Fruit fly (Drosophila melanogaster) whole organism, embryonic: ENCODE results near the gene CG6041.

Experiments used
- CG1024 ChIP-seq: fragments of 200-800 bp; sonication (Bioruptor generic); IDR thresholded peaks from 2 replicates; pipeline ENCODE4 v1.3.6; 2022; ENCODE audit warnings: missing biosample characterization, missing genetic modification characterization
- CG11093 ChIP-seq: fragments of 200-800 bp; sonication (Bioruptor generic); IDR thresholded peaks from 3 replicates; pipeline ENCODE4 v1.3.6; 2022; ENCODE audit warnings: missing biosample characterization, missing genetic modification characterization
- CG14014 ChIP-seq: fragments of 200-800 bp; sonication (Bioruptor generic); IDR thresholded peaks from 2 replicates; pipeline ENCODE4 v1.3.6; 2022; ENCODE audit warnings: missing biosample characterization, missing genetic modification characterization
- CG17568 ChIP-seq: fragments of 200-800 bp; sonication (Bioruptor generic); optimal IDR thresholded peaks from 2 replicates; lab custom pipeline; 2018; ENCODE audit warnings: missing biosample characterization, mild to moderate bottlenecking, missing genetic modification characterization, moderate library complexity
- CG1792 ChIP-seq: fragments of 200-800 bp; sonication (Bioruptor generic); optimal IDR thresholded peaks from 2 replicates; lab custom pipeline; 2016; ENCODE audit warnings: missing biosample characterization, missing genetic modification characterization
- CG18619 ChIP-seq: fragments of 200-800 bp; sonication (Bioruptor generic); optimal IDR thresholded peaks from 3 replicates; lab custom pipeline; 2017; ENCODE audit warnings: missing biosample characterization, mild to moderate bottlenecking, missing genetic modification characterization
- CG2678 ChIP-seq: fragments of 200-800 bp; sonication (Bioruptor generic); optimal IDR thresholded peaks from 3 replicates; lab custom pipeline; 2019; ENCODE audit warnings: missing biosample characterization, mild to moderate bottlenecking, missing genetic modification characterization, moderate library complexity
- CG2712 ChIP-seq: fragments of 200-800 bp; optimal IDR thresholded peaks from 3 replicates; lab custom pipeline; 2019; ENCODE audit warnings: missing biosample characterization, mild to moderate bottlenecking, missing genetic modification characterization, moderate library complexity
- CG32532 ChIP-seq: fragments of 200-800 bp; sonication (Bioruptor generic); IDR thresholded peaks from 2 replicates; pipeline ENCODE4 v1.3.6; 2022; ENCODE audit warnings: missing biosample characterization, missing genetic modification characterization
- CG42726 ChIP-seq: fragments of 200-800 bp; sonication (Bioruptor generic); IDR thresholded peaks from 2 replicates; pipeline ENCODE4 v1.3.6; 2022; ENCODE audit warnings: missing biosample characterization, missing genetic modification characterization; ENCODE audit not compliant: partially characterized antibody
- CG4328 ChIP-seq: fragments of 200-800 bp; sonication (Bioruptor generic); optimal IDR thresholded peaks from 3 replicates; lab custom pipeline; 2017; ENCODE audit warnings: missing biosample characterization, missing genetic modification reagents, missing genetic modification characterization
- CG8924 ChIP-seq: fragments of 200-800 bp; optimal IDR thresholded peaks from 3 replicates; lab custom pipeline; 2019; ENCODE audit warnings: missing biosample characterization, mild to moderate bottlenecking, missing genetic modification characterization, moderate library complexity
- CG9797 ChIP-seq: fragments of 200-800 bp; sonication (Bioruptor generic); optimal IDR thresholded peaks from 3 replicates; lab custom pipeline; 2018; ENCODE audit warnings: missing biosample characterization, mild to moderate bottlenecking, missing genetic modification characterization
- CG9876 ChIP-seq: fragments of 200-800 bp; sonication (Bioruptor generic); optimal IDR thresholded peaks from 2 replicates; lab custom pipeline; 2016; ENCODE audit warnings: missing biosample characterization, missing genetic modification characterization
- CTCF ChIP-seq: fragments of 200-800 bp; sonication (Bioruptor generic); optimal IDR thresholded peaks from 2 replicates; lab custom pipeline; 2017; ENCODE audit warnings: missing biosample characterization, mild to moderate bottlenecking, missing genetic modification characterization, moderate library complexity
- Dek ChIP-seq: fragments of 200-800 bp; sonication (Bioruptor generic); optimal IDR thresholded peaks from 3 replicates; lab custom pipeline; 2019; ENCODE audit warnings: missing biosample characterization, mild to moderate bottlenecking, missing genetic modification characterization, moderate library complexity
- Fer2 ChIP-seq: fragments of 200-800 bp; sonication (Bioruptor generic); optimal IDR thresholded peaks from 2 replicates; lab custom pipeline; 2018; ENCODE audit warnings: missing biosample characterization, mild to moderate bottlenecking, missing genetic modification characterization, moderate library complexity
- HHEX ChIP-seq: fragments of 200-800 bp; sonication (Bioruptor generic); optimal IDR thresholded peaks from 3 replicates; lab custom pipeline; 2017; ENCODE audit warnings: missing biosample characterization, mild to moderate bottlenecking, missing genetic modification characterization, missing genetic modification reagents
- MBD-R2 ChIP-seq: fragments of 200-800 bp; sonication (Bioruptor generic); IDR thresholded peaks from 2 replicates; pipeline ENCODE4 v1.3.6; 2022; ENCODE audit warnings: missing biosample characterization, missing genetic modification characterization
- MESR4 ChIP-seq: fragments of 200-800 bp; sonication (Bioruptor generic); optimal IDR thresholded peaks from 2 replicates; lab custom pipeline; 2018; ENCODE audit warnings: missing biosample characterization, mild to moderate bottlenecking, missing genetic modification characterization, moderate library complexity
- Mad ChIP-seq: fragments of 200-800 bp; sonication (Bioruptor generic); optimal IDR thresholded peaks from 2 replicates; lab custom pipeline; 2016; ENCODE audit warnings: missing biosample characterization, missing genetic modification characterization
- NFAT ChIP-seq: fragments of 200-800 bp; sonication (Bioruptor generic); IDR thresholded peaks from 2 replicates; pipeline ENCODE4 v1.3.6; 2022; ENCODE audit warnings: missing biosample characterization, missing genetic modification characterization
- Optix ChIP-seq: fragments of 200-800 bp; sonication (Bioruptor generic); IDR thresholded peaks from 3 replicates; pipeline ENCODE4 v1.3.6; 2022; ENCODE audit warnings: missing biosample characterization, missing genetic modification characterization
- Pdp1 ChIP-seq, 2 experiments: fragments of 200-800 bp; sonication (Bioruptor generic); optimal IDR thresholded peaks; 3 replicates each; lab custom pipeline; 2016; ENCODE audit warnings: missing biosample characterization in 2 of 2, missing genetic modification characterization in 2 of 2, mild to moderate bottlenecking in 1 of 2, moderate library complexity in 1 of 2
- Side ChIP-seq: fragments of 200-800 bp; sonication (Bioruptor generic); optimal IDR thresholded peaks from 2 replicates; lab custom pipeline; 2016; ENCODE audit warnings: missing biosample characterization, missing genetic modification characterization
- amos ChIP-seq: fragments of 200-800 bp; sonication (Bioruptor generic); IDR thresholded peaks from 2 replicates; pipeline ENCODE4 v1.3.6; 2022; ENCODE audit warnings: missing biosample characterization, missing genetic modification characterization; ENCODE audit not compliant: partially characterized antibody
- bab2 ChIP-seq: fragments of 200-800 bp; sonication (Bioruptor generic); optimal IDR thresholded peaks from 2 replicates; lab custom pipeline; 2016; ENCODE audit warnings: missing biosample characterization, missing genetic modification characterization
- bbx ChIP-seq: fragments of 200-800 bp; sonication (Bioruptor generic); IDR thresholded peaks from 2 replicates; pipeline ENCODE4 v1.3.6; 2022; ENCODE audit warnings: missing biosample characterization, missing genetic modification characterization; ENCODE audit not compliant: partially characterized antibody
- bsh ChIP-seq, 2 experiments: fragments of 200-800 bp; sonication (Bioruptor generic); optimal IDR thresholded peaks; 2 replicates each; lab custom pipeline; 2017 to 2018; ENCODE audit warnings: mild to moderate bottlenecking in 2 of 2, missing biosample characterization in 2 of 2, missing genetic modification characterization in 2 of 2, moderate library complexity in 1 of 2
- cwo ChIP-seq: fragments of 200-800 bp; sonication (Bioruptor generic); optimal IDR thresholded peaks from 3 replicates; lab custom pipeline; 2017; ENCODE audit warnings: missing biosample characterization, missing genetic modification characterization, mild to moderate bottlenecking, moderate library complexity, missing genetic modification reagents
- danr ChIP-seq: fragments of 200-800 bp; sonication (Bioruptor generic); IDR thresholded peaks from 2 replicates; pipeline ENCODE4 v1.3.6; 2022; ENCODE audit warnings: missing biosample characterization, missing genetic modification characterization
- disco-r ChIP-seq: fragments of 200-800 bp; sonication (Bioruptor generic); optimal IDR thresholded peaks from 2 replicates; lab custom pipeline; 2016; ENCODE audit warnings: missing biosample characterization, missing genetic modification characterization
- eyg ChIP-seq: fragments of 200-800 bp; sonication (Bioruptor generic); optimal IDR thresholded peaks from 3 replicates; lab custom pipeline; 2016; ENCODE audit warnings: missing biosample characterization, missing genetic modification characterization
- fru ChIP-seq: fragments of >200 bp; optimal IDR thresholded peaks from 2 replicates; lab custom pipeline; 2017
- gce ChIP-seq: fragments of 200-800 bp; sonication (Bioruptor generic); IDR thresholded peaks from 3 replicates; pipeline ENCODE4 v1.3.6; 2022; ENCODE audit warnings: missing biosample characterization, missing genetic modification characterization
- gcm ChIP-seq: fragments of 200-800 bp; sonication (Bioruptor generic); optimal IDR thresholded peaks from 2 replicates; lab custom pipeline; 2019; ENCODE audit warnings: missing biosample characterization, mild to moderate bottlenecking, missing genetic modification characterization, moderate library complexity
- ham ChIP-seq: fragments of 200-800 bp; sonication (Bioruptor generic); IDR thresholded peaks from 2 replicates; pipeline ENCODE4 v1.3.6; 2022; ENCODE audit warnings: missing biosample characterization, missing genetic modification characterization
- jumu ChIP-seq: fragments of 200-800 bp; sonication (Bioruptor generic); optimal IDR thresholded peaks from 3 replicates; lab custom pipeline; 2016; ENCODE audit warnings: missing biosample characterization, missing genetic modification characterization
- ken ChIP-seq: fragments of 200-800 bp; sonication (Bioruptor generic); IDR thresholded peaks from 3 replicates; pipeline ENCODE4 v1.3.6; 2022; ENCODE audit warnings: missing biosample characterization, missing genetic modification characterization
- maf-S ChIP-seq: fragments of 200-800 bp; sonication (Bioruptor generic); optimal IDR thresholded peaks from 2 replicates; lab custom pipeline; 2016; ENCODE audit warnings: missing biosample characterization, missing genetic modification characterization
- nau ChIP-seq: fragments of 200-800 bp; sonication (Bioruptor generic); optimal IDR thresholded peaks from 3 replicates; lab custom pipeline; 2017; ENCODE audit warnings: missing biosample characterization, mild to moderate bottlenecking, missing genetic modification characterization, missing genetic modification reagents
- nerfin-2 ChIP-seq: fragments of 200-800 bp; sonication (Bioruptor generic); IDR thresholded peaks from 2 replicates; pipeline ENCODE4 v1.3.6; 2022; ENCODE audit warnings: missing biosample characterization, missing genetic modification characterization; ENCODE audit not compliant: partially characterized antibody
- odd ChIP-seq: fragments of 200-800 bp; sonication (Bioruptor generic); optimal IDR thresholded peaks from 2 replicates; lab custom pipeline; 2017; ENCODE audit warnings: missing biosample characterization, mild to moderate bottlenecking, missing genetic modification characterization
- pb ChIP-seq: fragments of 200-800 bp; sonication (Bioruptor generic); optimal IDR thresholded peaks from 3 replicates; lab custom pipeline; 2016; ENCODE audit warnings: missing biosample characterization, missing genetic modification characterization
- pho ChIP-seq: fragments of 200-800 bp; sonication (Bioruptor generic); optimal IDR thresholded peaks from 2 replicates; lab custom pipeline; 2016; ENCODE audit warnings: missing biosample characterization, missing genetic modification characterization
- pnt ChIP-seq: fragments of 200-800 bp; sonication (Bioruptor generic); optimal IDR thresholded peaks from 3 replicates; lab custom pipeline; 2016; ENCODE audit warnings: missing biosample characterization, missing genetic modification characterization
- scrt ChIP-seq: fragments of 200-800 bp; sonication (Bioruptor generic); optimal IDR thresholded peaks from 2 replicates; lab custom pipeline; 2018; ENCODE audit warnings: missing biosample characterization, mild to moderate bottlenecking, missing genetic modification characterization, moderate library complexity
- sens ChIP-seq: fragments of 200-800 bp; sonication (Bioruptor generic); peaks from one replicate; lab custom pipeline; 2016; ENCODE audit warnings: missing biosample characterization, missing genetic modification characterization
- sr ChIP-seq: fragments of 200-800 bp; sonication (Bioruptor generic); IDR thresholded peaks from 3 replicates; pipeline ENCODE4 v1.3.6; 2022; ENCODE audit warnings: missing biosample characterization, missing genetic modification characterization
- twi ChIP-seq: fragments of 200-800 bp; optimal IDR thresholded peaks from 2 replicates; lab custom pipeline; 2019; ENCODE audit warnings: missing biosample characterization, mild to moderate bottlenecking, missing genetic modification characterization, moderate library complexity
- tx ChIP-seq: fragments of 200-800 bp; sonication (Bioruptor generic); optimal IDR thresholded peaks from 2 replicates; lab custom pipeline; 2016; ENCODE audit warnings: missing biosample characterization, missing genetic modification characterization

The CG6041 gene

DNA sequence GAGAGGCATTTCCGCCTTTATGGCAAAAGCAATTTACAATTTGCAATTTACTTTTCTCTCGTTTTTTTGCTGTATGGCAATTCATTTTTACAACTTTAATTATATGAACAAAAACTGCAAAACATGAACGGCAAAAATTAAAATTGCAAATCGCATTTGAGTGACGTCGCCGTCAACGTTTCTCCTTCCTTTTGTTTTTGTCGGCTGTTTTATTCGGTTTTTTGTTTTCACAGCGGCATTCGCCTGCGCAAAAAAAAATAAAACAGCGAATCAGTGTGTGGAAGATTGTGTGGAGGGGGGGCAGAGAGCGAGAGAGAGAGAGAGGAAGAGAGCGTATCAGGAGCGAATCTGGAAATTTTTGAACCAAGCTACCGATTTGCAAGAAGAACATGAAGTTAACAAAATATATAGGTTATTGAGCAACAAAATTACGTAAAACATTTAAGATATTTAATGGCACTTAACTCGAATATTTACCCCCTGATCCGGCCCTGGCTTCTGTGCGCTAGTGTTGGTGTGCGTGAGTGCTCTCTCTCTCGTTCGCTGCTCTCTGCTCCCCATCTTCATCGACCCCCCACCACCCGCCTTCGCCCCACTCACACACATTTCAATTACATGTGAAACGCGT is 29.3 kb upstream of the CG6041 start (continued):
- TF ChIP-seq MBD-R2 (peak; percentile 99), Mad (GFP tag; lab: Kevin White, UChicago) (peak; percentile 98), CG1792 (peak; percentile 98), sr (GFP tag; lab: Robert Waterston, UW) (peak; percentile 96), Fer2 (peak; percentile 98), bbx (GFP tag; lab: Robert Waterston, UW) (peak; percentile 82), gcm (GFP tag; lab: Kevin White, UChicago) (peak; percentile 96), CG17568 (GFP tag; lab: Kevin White, UChicago) (peak; percentile 97), eyg (GFP tag; lab: Kevin White, UChicago) (peak; percentile 97), bsh (GFP tag; optimal IDR thresholded peaks at IDR 0.05; lab: Kevin White, UChicago) (peak; percentile 99), jumu (GFP tag; lab: Kevin White, UChicago) (peak; percentile 99), disco-r (GFP tag; lab: Kevin White, UChicago) (peak; percentile 98), cwo (GFP tag; lab: Kevin White, UChicago) (peak; percentile 99), MESR4 (GFP tag; lab: Kevin White, UChicago) (peak; percentile 73), Dek (tag; lab: Kevin White, UChicago) (peak; percentile 99), CTCF (GFP tag; lab: Kevin White, UChicago) (peak; percentile 71), pnt (GFP tag; lab: Kevin White, UChicago) (peak; percentile 99), CG42726 (peak; percentile 90), danr (GFP tag; lab: Robert Waterston, UW) (peak; percentile 99), fru (lab: Kevin White, UChicago) (no peak), CG11093 (GFP tag; lab: Robert Waterston, UW) (peak; percentile 99), bab2 (GFP tag; lab: Kevin White, UChicago) (peak; percentile 99), CG1024 (GFP tag; lab: Robert Waterston, UW) (peak; percentile 97), maf-S (GFP tag; lab: Kevin White, UChicago) (peak; percentile 99), Side (GFP tag; lab: Kevin White, UChicago) (peak; percentile 99), CG9876 (GFP tag; lab: Kevin White, UChicago) (peak; percentile 97), nau (peak; percentile 99), Optix (GFP tag; lab: Robert Waterston, UW) (peak; percentile 99), amos (GFP tag; lab: Robert Waterston, UW) (peak; percentile 86; the same call in 1 of the 2 replicates), gce (GFP tag; lab: Robert Waterston, UW) (peak; percentile 99), CG2712 (tag; lab: Kevin White, UChicago) (peak; percentile 98), tx (GFP tag; lab: Kevin White, UChicago) (peak; percentile 99), twi (tag; lab: Kevin White, UChicago) (peak; percentile 95), CG14014 (GFP tag; lab: Robert Waterston, UW) (peak; percentile 99), ham (GFP tag; lab: Robert Waterston, UW) (peak; percentile 98), odd (peak; percentile 97), NFAT (peak; percentile 100), pho (GFP tag; lab: Kevin White, UChicago) (peak; percentile 99), CG9797 (peak; percentile 57), Pdp1 (GFP tag; optimal IDR thresholded peaks at IDR 0.05; lab: Kevin White, UChicago) (peak; percentile 99), CG32532 (GFP tag; lab: Robert Waterston, UW) (peak; percentile 100), CG18619 (GFP tag; lab: Kevin White, UChicago) (peak; percentile 98), nerfin-2 (GFP tag; lab: Robert Waterston, UW) (peak; percentile 65), sens (GFP tag; lab: Kevin White, UChicago) (peak; percentile 100), CG2678 (peak; percentile 99), CG8924 (tag; lab: Kevin White, UChicago) (peak; percentile 98), CG4328 (GFP tag; lab: Kevin White, UChicago) (peak; percentile 95), ken (GFP tag; lab: Robert Waterston, UW) (peak; percentile 100), HHEX (GFP tag; lab: Kevin White, UChicago) (peak; percentile 99), pb (GFP tag; lab: Kevin White, UChicago) (peak; percentile 98), scrt (GFP tag; lab: Kevin White, UChicago) (peak; percentile 97)
